Fruit fly (Drosophila melanogaster): Measurements from ENCODE around the gene Hsc70-3.

The Hsc70-3 gene

dm6 chrX:11854758-11855465 is 48.0 kb upstream of the Hsc70-3 start, which contains the start of the genes CG10347 and ATP7 (continued):
- no peak for TF ChIP-seq Camta (GFP tag; optimal IDR thresholded peaks at IDR 0.05)
- TF ChIP-seq crp (GFP tag; optimal IDR thresholded peaks at IDR 0.05), result peak in 1 of 2 experiments; percentile 72
- TF ChIP-seq Optix (GFP tag; IDR thresholded peaks at IDR 0.05), result no peak
- TF ChIP-seq ase (GFP tag; IDR thresholded peaks at IDR 0.05), result no peak
- TF ChIP-seq CG1603 (tag; optimal IDR thresholded peaks at IDR 0.05), result peak; percentile 46
- no peak for TF ChIP-seq her (GFP tag; optimal IDR thresholded peaks at IDR 0.05)
- no peak for TF ChIP-seq run (tag; optimal IDR thresholded peaks at IDR 0.05)
- TF ChIP-seq CG1529 (GFP tag; optimal IDR thresholded peaks at IDR 0.05), result no peak
- TF ChIP-seq Meics (GFP tag; optimal IDR thresholded peaks at IDR 0.05), result no peak
- TF ChIP-seq Med (GFP tag), result peak; percentile 86
- no peak for TF ChIP-seq bsh (GFP tag; optimal IDR thresholded peaks at IDR 0.05)
- TF ChIP-seq CG33213 (GFP tag; optimal IDR thresholded peaks at IDR 0.05), result no peak
- TF ChIP-seq CG10431 (GFP tag; optimal IDR thresholded peaks at IDR 0.05), result no peak
- TF ChIP-seq sug (tag; optimal IDR thresholded peaks at IDR 0.05), result peak; percentile 49
- TF ChIP-seq kay (GFP tag; optimal IDR thresholded peaks at IDR 0.05), result peak; percentile 27
- peak; percentile 26 for TF ChIP-seq CHES-1-like (GFP tag; optimal IDR thresholded peaks at IDR 0.05)
- no peak for TF ChIP-seq cwo (GFP tag; optimal IDR thresholded peaks at IDR 0.05)
- TF ChIP-seq sqz (GFP tag; optimal IDR thresholded peaks at IDR 0.05), result no peak
- no peak for TF ChIP-seq CG1647 (GFP tag; optimal IDR thresholded peaks at IDR 0.05)
- TF ChIP-seq HmgZ (tag; optimal IDR thresholded peaks at IDR 0.05), result peak; percentile 60
- TF ChIP-seq Dbx (GFP tag; IDR thresholded peaks at IDR 0.05), result 0 out of 3 replicates have a peak, but pooled peaks have one; percentile 13
- 0 out of 2 replicates have a peak, but pooled peaks have one; percentile 21 for TF ChIP-seq CG31441 (GFP tag; IDR thresholded peaks at IDR 0.05)
- TF ChIP-seq NfI (GFP tag; optimal IDR thresholded peaks at IDR 0.05), result no peak
- peak; percentile 63 for TF ChIP-seq CG15514 (GFP tag; optimal IDR thresholded peaks at IDR 0.05)
- TF ChIP-seq CG15073 (GFP tag; optimal IDR thresholded peaks at IDR 0.05), result no peak
- no peak for TF ChIP-seq CG5180 (GFP tag; optimal IDR thresholded peaks at IDR 0.05)
- peak; percentile 87 for TF ChIP-seq Dref (GFP tag; IDR thresholded peaks at IDR 0.05)
- peak; percentile 94 for TF ChIP-seq CG14860 (GFP tag; IDR thresholded peaks at IDR 0.05; ENCODE audit: partially characterized antibody)
- TF ChIP-seq tin (GFP tag; optimal IDR thresholded peaks at IDR 0.05), result peak; percentile 25
- no peak for TF ChIP-seq Dad (GFP tag; optimal IDR thresholded peaks at IDR 0.05)
- TF ChIP-seq pfk (GFP tag; optimal IDR thresholded peaks at IDR 0.05), result no peak
- peak; percentile 91 for TF ChIP-seq Doc3 (GFP tag; IDR thresholded peaks at IDR 0.05; ENCODE audit: partially characterized antibody)
- TF ChIP-seq Sry-β (GFP tag; optimal IDR thresholded peaks at IDR 0.05), result peak; percentile 19
- TF ChIP-seq CG7745 (tag; optimal IDR thresholded peaks at IDR 0.05), result no peak
- TF ChIP-seq Pdp1 (GFP tag; optimal IDR thresholded peaks at IDR 0.05), result peak; percentile 11 to 40
- no peak for TF ChIP-seq CG6683 (GFP tag; optimal IDR thresholded peaks at IDR 0.05)
- TF ChIP-seq nerfin-1 (tag; optimal IDR thresholded peaks at IDR 0.05), result peak; percentile 11
- TF ChIP-seq br (optimal IDR thresholded peaks at IDR 0.05), result no peak
- peak; percentile 90 for TF ChIP-seq sens (GFP tag)
- no peak for TF ChIP-seq CG6765 (GFP tag; optimal IDR thresholded peaks at IDR 0.05)
- no peak for TF ChIP-seq eyg (GFP tag; optimal IDR thresholded peaks at IDR 0.05)
- TF ChIP-seq CrebB (tag; optimal IDR thresholded peaks at IDR 0.05), result no peak
- no peak for TF ChIP-seq caup (GFP tag; optimal IDR thresholded peaks at IDR 0.05; ENCODE audit: severe bottlenecking)
- TF ChIP-seq CG13123 (GFP tag; optimal IDR thresholded peaks at IDR 0.05), result no peak
- no peak for TF ChIP-seq dmrt11E (tag; optimal IDR thresholded peaks at IDR 0.05)
- no peak for TF ChIP-seq abd-A (tag; optimal IDR thresholded peaks at IDR 0.05)
- TF ChIP-seq HLH54F (GFP tag; optimal IDR thresholded peaks at IDR 0.05), result peak; percentile 55
- TF ChIP-seq odd (GFP tag; optimal IDR thresholded peaks at IDR 0.05), result no peak
- peak; percentile 50 for TF ChIP-seq Nf-YC (tag; optimal IDR thresholded peaks at IDR 0.05)
